Worm (Caenorhabditis elegans): ENCODE measurements around the gene C27H6.9.

- TF ChIP-seq mdl-1 (tag; optimal IDR thresholded peaks at IDR 0.05) (no peak), unc-130 (GFP tag; optimal IDR thresholded peaks at IDR 0.05) (no peak), hlh-11 (tag; optimal IDR thresholded peaks at IDR 0.05) (no peak), ZK337.2 (GFP tag; IDR thresholded peaks at IDR 0.05) (no peak), nhr-11 (tag; optimal IDR thresholded peaks at IDR 0.05) (no peak)
Measured at ce11 chrV:9995791-9996190, 13.1 kb downstream of the C27H6.9 start, which contains the start of gene K08H10.6.

Measured in whole organism, L4 larva.